Worm (Caenorhabditis elegans): Measurements from ENCODE around the gene C17C3.3.

DNA sequence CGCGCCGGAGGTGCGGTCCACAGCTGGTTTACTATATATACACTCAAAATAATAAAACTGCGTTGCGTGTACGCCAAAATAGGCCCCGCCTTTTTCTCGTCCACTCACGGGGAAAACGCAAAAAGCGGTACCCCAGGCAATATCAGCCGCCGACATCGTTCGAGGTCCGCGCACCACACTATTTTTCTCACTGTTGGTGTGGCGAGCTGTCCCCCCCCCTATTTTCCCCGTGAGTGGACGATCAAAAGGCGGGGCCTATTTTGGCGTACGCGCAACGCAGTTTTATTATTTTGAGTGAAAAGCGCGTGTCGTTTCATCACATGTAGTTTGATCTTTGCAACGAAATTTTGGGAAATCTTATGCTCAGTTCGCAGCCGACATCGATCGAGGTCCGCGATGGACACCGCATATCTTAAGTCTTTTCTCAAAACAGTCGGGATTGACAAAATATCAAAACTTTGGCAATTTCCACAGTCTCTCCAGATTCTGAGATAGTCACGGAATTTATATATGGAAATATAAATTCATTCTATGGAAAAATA is 3.6 kb downstream of the C17C3.3 start:
- TF ChIP-seq dpl-1 (GFP tag; optimal IDR thresholded peaks at IDR 0.05) (no peak), rpc-1 (optimal IDR thresholded peaks at IDR 0.05) (no peak), rpc-1 (tag; optimal IDR thresholded peaks at IDR 0.05) (no peak), ama-1 (optimal IDR thresholded peaks at IDR 0.05) (no peak), ama-1 (GFP tag; optimal IDR thresholded peaks at IDR 0.05) (no peak), lsy-27 (tag; optimal IDR thresholded peaks at IDR 0.05; ENCODE audit: borderline replicate concordance, insufficient read depth) (no peak)
